Worm (Caenorhabditis elegans): ENCODE data around the gene C32H11.4.
A peak's percentile ranks its signal among the peaks of the same experiment; 100 is the strongest.

Gene C32H11.4

DNA sequence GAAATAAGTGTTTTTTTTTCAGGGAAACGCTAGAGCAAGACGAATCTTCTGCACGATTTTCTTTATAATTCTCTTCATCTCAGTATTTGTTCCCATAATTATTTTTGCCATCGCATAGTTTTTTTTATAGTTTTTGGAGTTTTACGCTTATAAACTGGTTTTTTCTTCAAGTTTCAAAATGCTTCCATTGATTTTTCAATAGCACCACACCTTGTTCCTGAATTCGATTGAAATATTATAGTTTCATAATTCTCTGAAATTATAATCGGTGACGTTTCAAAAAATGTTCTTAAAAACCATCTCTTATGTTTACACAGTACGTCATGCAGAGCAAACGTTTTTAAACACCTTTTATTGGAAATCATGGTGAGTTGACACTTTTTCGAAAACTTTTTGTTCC lies 27.9 kb upstream of the C32H11.4 start, which contains the start of gene K08D8.12:
Gene K08D8.12, plus strand, starts transcription at position 301 of the 400 bp plus-strand sequence.
- no peak for TF ChIP-seq daf-16 (GFP tag; optimal IDR thresholded peaks at IDR 0.05)
- peak; percentile 32 for TF ChIP-seq daf-16 (tag; optimal IDR thresholded peaks at IDR 0.05)
- peak; percentile 20; the same call in 1 of the 2 replicates for TF ChIP-seq dmd-6 (GFP tag; IDR thresholded peaks at IDR 0.05)
- TF ChIP-seq F10B5.3 (tag; optimal IDR thresholded peaks at IDR 0.05): no peak

DNA sequence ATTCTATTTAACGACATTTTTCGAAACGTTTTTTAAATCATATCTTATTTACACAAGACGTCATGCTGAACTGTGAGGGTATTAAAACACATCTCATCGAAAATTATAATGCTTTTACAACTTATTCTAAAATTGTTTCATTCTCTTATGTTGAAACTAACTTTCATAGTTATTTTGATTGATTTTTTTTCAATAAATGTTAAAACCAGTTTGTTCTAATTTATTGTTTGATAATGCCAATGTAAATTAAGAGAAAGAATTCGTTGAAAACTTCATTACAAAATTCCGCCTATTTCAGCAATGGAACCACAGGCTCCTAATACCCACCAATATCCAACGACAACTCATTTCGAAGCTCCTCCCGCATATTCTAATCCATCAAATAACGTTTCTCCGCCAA lies 26.1 kb upstream of the C32H11.4 start, which contains the start of gene K08D8.11:
Gene K08D8.11, plus strand, starts transcription at position 301 of the 400 bp plus-strand sequence.
- TF ChIP-seq Y105C5A.15 (GFP tag; IDR thresholded peaks at IDR 0.05): no peak
- TF ChIP-seq fkh-10 (GFP tag; optimal IDR thresholded peaks at IDR 0.05): no peak
- TF ChIP-seq cey-2 (tag; optimal IDR thresholded peaks at IDR 0.05; ENCODE audit: borderline replicate concordance, insufficient read depth): no peak
- TF ChIP-seq pha-4 (GFP tag; IDR thresholded peaks at IDR 0.05): no peak
- no peak for TF ChIP-seq pha-4 (tag; optimal IDR thresholded peaks at IDR 0.05)
- no peak for TF ChIP-seq egl-27 (tag; optimal IDR thresholded peaks at IDR 0.05)
- no peak for TF ChIP-seq lim-7 (GFP tag; IDR thresholded peaks at IDR 0.05)
- no peak for TF ChIP-seq nhr-102 (tag; optimal IDR thresholded peaks at IDR 0.05)
- TF ChIP-seq duxl-1 (tag; optimal IDR thresholded peaks at IDR 0.05; ENCODE audit: poor library complexity): no peak

DNA sequence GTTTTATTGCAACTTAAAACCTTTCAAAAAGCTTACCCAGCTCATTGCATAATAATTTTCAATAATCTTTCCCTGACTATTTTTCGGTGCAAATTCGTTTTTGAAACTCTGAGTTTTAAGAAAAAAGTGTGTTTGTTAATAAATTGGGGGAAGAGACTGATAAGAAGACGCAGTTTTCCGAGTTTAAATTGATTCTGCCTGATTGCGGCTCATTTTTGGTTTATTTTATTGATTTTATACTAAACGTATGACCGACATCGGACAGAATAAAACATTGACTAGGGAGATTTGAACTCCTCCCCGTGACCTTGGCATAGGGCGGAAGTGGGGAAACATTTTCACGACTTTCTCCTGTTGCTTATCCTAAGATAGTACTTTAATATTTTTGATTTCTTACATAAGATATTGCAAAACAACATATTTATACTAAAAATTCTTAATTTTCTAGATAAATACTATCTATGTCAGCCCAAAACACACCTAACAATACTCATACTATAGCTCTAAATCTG lies 24.6 kb upstream of the C32H11.4 start, which contains the start of gene K08D8.7:
Gene K08D8.7, plus strand, starts transcription at position 462 of the 512 bp plus-strand sequence.
- TF ChIP-seq nhr-28 (tag; optimal IDR thresholded peaks at IDR 0.05): peak; percentile 41
- no peak for TF ChIP-seq ces-1 (GFP tag; optimal IDR thresholded peaks at IDR 0.05)
- no peak for TF ChIP-seq ZK337.2 (GFP tag; IDR thresholded peaks at IDR 0.05)
- TF ChIP-seq dve-1 (tag; optimal IDR thresholded peaks at IDR 0.05; ENCODE audit: insufficient read depth): peak; percentile 23
- TF ChIP-seq zfp-3 (GFP tag; conservative IDR thresholded peaks at IDR 0.05): no peak
- no peak for TF ChIP-seq daf-16 (GFP tag; optimal IDR thresholded peaks at IDR 0.05)
- TF ChIP-seq daf-16 (tag; optimal IDR thresholded peaks at IDR 0.05): peak; percentile 24
- peak; percentile 40 for TF ChIP-seq pqm-1 (tag; optimal IDR thresholded peaks at IDR 0.05)
- TF ChIP-seq Y5F2A.4 (GFP tag; optimal IDR thresholded peaks at IDR 0.05): no peak
- peak; percentile 33; the same call in 1 of the 2 replicates for TF ChIP-seq dmd-6 (GFP tag; IDR thresholded peaks at IDR 0.05)
- no peak for TF ChIP-seq dmd-9 (GFP tag; IDR thresholded peaks at IDR 0.05)

DNA sequence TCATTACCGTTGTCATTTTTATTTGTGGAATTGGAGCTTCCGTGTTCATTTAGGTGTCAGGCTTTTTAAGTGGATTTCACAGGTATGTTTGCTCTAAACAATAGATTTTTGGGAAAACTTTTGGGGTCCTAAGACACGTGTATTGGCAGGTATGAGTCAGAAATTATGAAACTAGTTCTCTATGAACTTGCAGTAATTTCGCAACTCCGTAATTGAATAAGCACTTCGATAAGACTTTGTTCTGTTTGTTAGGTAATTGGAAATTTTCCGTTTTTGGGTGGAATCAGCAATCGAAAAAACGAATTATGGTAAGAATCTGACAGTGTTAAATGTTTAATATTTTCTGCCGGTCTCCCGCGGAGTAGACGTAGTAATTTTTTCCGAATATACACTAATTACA lies 23.9 kb upstream of the C32H11.4 start:
- peak in 1 of 2 experiments; percentile 74 for TF ChIP-seq unc-62 (GFP tag; optimal IDR thresholded peaks at IDR 0.05 in 1 of 2)
- no peak for TF ChIP-seq unc-62 (tag; optimal IDR thresholded peaks at IDR 0.05)
- TF ChIP-seq lin-39 (tag; optimal IDR thresholded peaks at IDR 0.05): no peak
- no peak for TF ChIP-seq daf-16 (GFP tag; optimal IDR thresholded peaks at IDR 0.05)
- TF ChIP-seq daf-16 (tag; optimal IDR thresholded peaks at IDR 0.05): peak; percentile 17

DNA sequence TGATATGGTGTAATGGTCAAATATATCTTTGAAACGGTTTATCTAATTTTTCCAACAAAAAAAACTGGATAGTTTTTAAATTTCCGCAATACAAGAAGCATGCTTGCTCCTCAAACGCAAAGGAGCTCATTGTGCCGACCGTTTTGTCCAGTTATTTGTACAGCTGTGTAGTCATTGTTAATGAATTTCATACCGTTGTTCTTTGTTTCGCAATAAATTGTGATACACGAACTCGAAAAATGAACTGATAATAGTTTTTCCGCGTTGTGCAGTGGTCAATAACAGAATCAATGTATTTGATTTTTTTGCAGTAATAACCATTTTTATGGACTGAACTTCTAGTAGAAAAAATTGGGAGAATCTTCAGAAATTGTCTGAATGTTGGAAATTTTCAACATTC lies 22.2 kb upstream of the C32H11.4 start:
- TF ChIP-seq dmd-9 (GFP tag; IDR thresholded peaks at IDR 0.05) (no peak), daf-16 (GFP tag; optimal IDR thresholded peaks at IDR 0.05) (no peak), daf-16 (tag; optimal IDR thresholded peaks at IDR 0.05) (peak; percentile 38), unc-130 (GFP tag; optimal IDR thresholded peaks at IDR 0.05) (no peak), T20F7.1 (GFP tag; optimal IDR thresholded peaks at IDR 0.05) (no peak), tra-1 (GFP tag; IDR thresholded peaks at IDR 0.05) (no peak), ceh-44 (GFP tag; IDR thresholded peaks at IDR 0.05) (no peak), nhr-28 (tag; optimal IDR thresholded peaks at IDR 0.05) (peak; percentile 59)

DNA sequence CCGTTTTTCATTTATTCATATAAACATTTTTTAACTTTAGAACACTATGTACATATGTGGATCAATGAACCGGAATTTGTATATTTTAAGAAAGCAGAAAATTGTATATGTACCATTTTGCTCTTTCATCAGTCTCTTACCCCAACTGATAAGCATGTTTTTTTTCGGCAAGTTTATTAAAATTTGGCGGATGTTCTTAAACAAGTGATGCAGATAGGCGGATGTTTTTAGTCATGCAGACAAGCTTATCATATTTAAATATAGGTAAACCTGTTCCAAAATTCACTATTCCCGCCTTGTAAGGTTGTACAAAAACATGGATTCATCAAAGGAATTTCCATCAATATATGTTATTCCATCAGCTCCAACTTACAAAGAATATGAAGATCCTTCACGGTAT lies 21.7 kb upstream of the C32H11.4 start, which contains the start of gene K08D8.9:
Gene K08D8.9, plus strand, starts transcription at position 301 of the 400 bp plus-strand sequence.
- TF ChIP-seq sdz-12 (GFP tag; optimal IDR thresholded peaks at IDR 0.05) (no peak), dmd-6 (GFP tag; IDR thresholded peaks at IDR 0.05) (no peak), hlh-30 (tag; optimal IDR thresholded peaks at IDR 0.05; ENCODE audit: insufficient read depth) (no peak)
